Fruit fly (Drosophila melanogaster): ENCODE measurements around the gene CG7272.

The CG7272 gene

DNA sequence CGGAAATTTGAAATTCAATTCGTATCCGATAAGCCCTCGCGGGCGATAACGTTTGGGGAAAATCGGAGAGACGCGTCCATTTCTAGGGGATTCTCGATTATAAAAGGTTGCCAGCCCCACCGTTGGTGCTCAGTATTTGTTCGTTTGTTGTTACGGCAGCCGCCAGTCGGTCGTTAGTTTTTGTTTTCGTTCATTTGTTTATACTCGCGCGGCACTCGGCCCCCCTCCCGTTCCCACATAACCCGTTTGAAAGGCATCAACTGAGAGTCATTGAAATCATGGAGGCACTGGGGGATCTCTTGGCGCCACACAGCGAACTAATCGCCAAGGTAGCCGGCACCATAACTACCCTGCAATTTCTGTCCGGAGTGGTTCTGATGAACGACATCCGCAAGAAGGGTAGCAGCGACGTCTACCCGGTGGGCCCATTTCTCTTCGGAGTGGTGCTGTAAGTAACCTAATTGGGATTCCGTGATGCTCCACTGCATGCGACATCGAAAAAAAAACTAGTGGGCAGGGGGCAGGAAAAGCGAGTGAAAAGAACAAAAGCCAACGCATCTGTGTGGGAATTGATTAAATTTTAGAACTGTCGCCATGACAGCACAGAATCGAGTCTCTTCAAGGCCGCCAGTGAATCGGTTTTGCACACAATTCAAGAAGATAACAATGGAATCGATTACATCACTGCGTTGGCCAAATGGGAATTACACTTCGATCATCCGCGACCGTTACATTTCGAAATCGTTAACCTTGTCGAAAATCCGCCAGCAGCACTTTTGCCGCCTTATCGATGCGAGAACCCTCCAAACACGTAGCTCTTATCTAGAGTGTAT, at the start of gene CG7272:
TSS of gene CG7272 (plus strand) at position 126 of the 833 bp plus-strand sequence.
- no peak for TF ChIP-seq psq (optimal IDR thresholded peaks at IDR 0.05)
- no peak for TF ChIP-seq pan (optimal IDR thresholded peaks at IDR 0.05)
- no peak for TF ChIP-seq usp (GFP tag; optimal IDR thresholded peaks at IDR 0.05)
- TF ChIP-seq EcR (GFP tag; optimal IDR thresholded peaks at IDR 0.05) = no peak
- TF ChIP-seq Dll (optimal IDR thresholded peaks at IDR 0.05) = no peak
- no peak for TF ChIP-seq CG8478 (optimal IDR thresholded peaks at IDR 0.05)

DNA sequence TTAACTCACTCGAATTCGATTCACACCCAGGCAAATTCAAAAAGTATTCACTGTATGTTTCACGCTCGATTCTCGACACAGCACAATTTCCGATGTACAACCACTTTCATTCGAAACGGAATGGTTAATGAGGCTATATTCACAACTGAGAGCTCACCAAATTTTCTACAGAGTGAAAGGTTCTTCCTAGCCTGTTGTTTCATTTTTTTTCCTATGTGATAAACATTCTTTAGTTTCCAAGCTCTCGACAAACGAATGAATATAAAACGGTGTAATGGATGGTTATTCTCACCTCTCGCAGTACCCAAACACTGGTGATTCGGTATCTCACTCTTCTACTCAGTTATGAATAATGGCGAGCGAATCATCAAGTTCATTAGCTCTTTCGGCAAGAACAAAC, 26.7 kb upstream of the CG7272 start, which contains the start of gene cocoon:
TSS of gene cocoon (minus strand) at position 101 of the 400 bp plus-strand sequence.
- TF ChIP-seq Dll (optimal IDR thresholded peaks at IDR 0.05) = no peak
- TF ChIP-seq usp (GFP tag; optimal IDR thresholded peaks at IDR 0.05) = no peak
- TF ChIP-seq pan (optimal IDR thresholded peaks at IDR 0.05) = no peak
- TF ChIP-seq CG8478 (optimal IDR thresholded peaks at IDR 0.05) = no peak
- no peak for TF ChIP-seq psq (optimal IDR thresholded peaks at IDR 0.05)
- no peak for TF ChIP-seq EcR (GFP tag; optimal IDR thresholded peaks at IDR 0.05)

dm6 chr3L:15485302-15485701, 15.4 kb upstream of the CG7272 start, which contains the start of gene Ran-like:
Ran-like (minus strand) TSS chr3L:15485402.
- no peak for TF ChIP-seq pan (optimal IDR thresholded peaks at IDR 0.05)
- TF ChIP-seq usp (GFP tag; optimal IDR thresholded peaks at IDR 0.05) = no peak
- no peak for TF ChIP-seq CG8478 (optimal IDR thresholded peaks at IDR 0.05)
- TF ChIP-seq psq (optimal IDR thresholded peaks at IDR 0.05) = no peak
- no peak for TF ChIP-seq EcR (GFP tag; optimal IDR thresholded peaks at IDR 0.05)
- TF ChIP-seq Dll (optimal IDR thresholded peaks at IDR 0.05) = no peak

DNA sequence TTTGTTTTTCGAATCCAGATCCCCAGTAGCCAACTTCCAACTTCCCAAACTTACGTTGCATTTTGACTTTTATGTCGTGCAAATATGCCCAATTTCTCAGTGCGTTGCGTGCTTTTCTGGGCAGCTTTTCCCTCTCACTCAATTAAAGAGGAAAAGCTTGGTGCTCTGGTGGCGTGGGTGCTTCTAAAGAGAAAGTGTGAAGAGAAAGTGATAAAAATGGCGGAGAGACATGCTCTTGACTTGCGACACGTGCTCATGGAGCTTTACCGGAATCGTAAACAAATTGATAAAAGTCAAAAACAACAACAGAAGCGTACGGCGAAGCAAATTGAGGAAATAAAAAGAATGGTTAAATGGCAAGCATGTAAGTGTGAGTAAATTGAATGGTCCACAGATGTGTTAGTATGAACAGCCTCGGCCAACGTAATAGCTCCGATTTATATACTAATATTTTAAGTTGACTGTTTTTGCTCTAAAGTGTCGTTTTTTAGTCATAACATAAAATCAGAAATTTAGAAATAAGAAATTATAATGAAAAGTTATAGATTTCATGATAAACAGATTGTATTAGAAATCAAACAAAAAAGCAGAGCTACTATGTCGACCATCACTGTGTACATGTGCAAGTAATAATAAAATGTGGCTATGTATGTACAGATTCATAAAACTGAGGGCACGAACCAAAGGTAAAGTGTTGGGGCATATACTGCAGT, 6.7 kb upstream of the CG7272 start:
- no peak for TF ChIP-seq psq (optimal IDR thresholded peaks at IDR 0.05)

DNA sequence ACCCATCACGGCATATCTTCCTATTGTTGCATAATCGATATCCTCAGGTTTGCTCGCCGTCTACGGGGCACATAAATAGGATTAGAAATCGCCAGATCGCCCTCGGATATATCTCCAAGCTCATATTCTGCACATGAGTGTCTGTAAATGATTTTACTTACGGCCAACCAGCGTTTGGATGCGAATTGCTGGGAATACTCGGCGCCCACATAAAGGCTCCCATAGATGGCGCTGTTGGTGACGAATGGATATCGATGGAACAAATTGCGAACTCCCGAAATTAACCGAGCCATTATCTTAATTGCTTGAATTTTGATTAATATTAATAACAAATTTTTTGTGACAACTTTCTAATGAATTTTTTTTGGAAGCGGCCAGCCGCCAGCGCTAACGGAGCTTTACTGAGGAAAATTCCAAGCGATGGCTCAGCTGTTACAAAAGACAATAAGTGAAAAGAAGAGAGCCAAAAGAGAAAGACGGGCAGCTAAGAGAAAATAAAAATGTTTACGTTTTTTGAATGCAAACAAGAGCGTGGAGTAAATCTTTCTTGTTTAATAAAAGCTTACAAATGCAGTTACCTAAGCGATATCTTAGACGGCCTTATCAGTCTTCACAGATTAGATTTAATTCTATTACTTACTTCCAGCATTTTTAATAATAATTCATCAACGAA, 6.0 kb upstream of the CG7272 start:
- TF ChIP-seq pan (optimal IDR thresholded peaks at IDR 0.05) (no peak), CG8478 (optimal IDR thresholded peaks at IDR 0.05) (no peak), usp (GFP tag; optimal IDR thresholded peaks at IDR 0.05) (no peak), EcR (GFP tag; optimal IDR thresholded peaks at IDR 0.05) (no peak), Dll (optimal IDR thresholded peaks at IDR 0.05) (no peak), psq (optimal IDR thresholded peaks at IDR 0.05) (no peak)

DNA sequence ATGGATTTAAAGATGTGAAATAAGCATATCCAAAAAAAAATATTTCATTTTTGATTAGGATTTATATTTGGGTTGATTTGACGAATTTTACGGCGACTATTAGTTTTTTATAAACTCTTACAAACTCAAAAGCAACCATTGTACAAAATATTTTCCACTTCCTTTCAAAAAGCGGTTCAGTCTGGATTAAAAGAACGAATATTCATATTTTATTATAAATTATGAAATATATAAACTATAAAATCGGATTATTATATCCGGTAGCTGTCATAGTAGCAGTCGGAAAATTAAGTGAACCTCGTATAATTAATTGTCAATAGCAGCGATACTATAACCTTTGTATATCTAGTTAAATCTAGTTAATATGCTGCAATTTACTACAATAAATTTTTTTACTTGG, 5.3 kb upstream of the CG7272 start, which contains the start of gene CG12355:
TSS of gene CG12355 (minus strand) at position 101 of the 400 bp plus-strand sequence.
- TF ChIP-seq Dll (optimal IDR thresholded peaks at IDR 0.05) (no peak), usp (GFP tag; optimal IDR thresholded peaks at IDR 0.05) (no peak), pan (optimal IDR thresholded peaks at IDR 0.05) (no peak), EcR (GFP tag; optimal IDR thresholded peaks at IDR 0.05) (no peak), CG8478 (optimal IDR thresholded peaks at IDR 0.05) (no peak), psq (optimal IDR thresholded peaks at IDR 0.05) (no peak)

DNA sequence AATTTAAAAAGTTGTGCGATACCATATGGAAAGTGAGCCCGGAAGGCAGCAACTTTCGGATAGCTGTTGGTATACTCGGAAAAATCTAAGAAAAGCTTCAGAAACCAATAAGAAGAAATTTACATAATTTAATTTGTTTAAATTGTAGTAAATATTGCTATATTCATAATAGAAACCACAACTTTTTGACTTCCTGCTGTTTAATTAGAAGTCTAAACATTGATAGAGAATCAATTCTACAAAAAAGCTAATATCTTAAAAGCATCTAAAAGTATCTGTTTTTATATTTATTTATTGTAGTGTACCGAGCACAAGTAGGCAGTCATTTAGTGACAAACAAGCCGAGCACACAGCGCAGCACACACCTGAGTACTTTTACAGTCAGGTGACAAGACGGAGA, 4.5 kb upstream of the CG7272 start, which contains the start of gene CG13455:
TSS of gene CG13455 (plus strand) at position 301 of the 400 bp plus-strand sequence.
- TF ChIP-seq pan (optimal IDR thresholded peaks at IDR 0.05) (no peak), EcR (GFP tag; optimal IDR thresholded peaks at IDR 0.05) (no peak), Dll (optimal IDR thresholded peaks at IDR 0.05) (no peak), psq (optimal IDR thresholded peaks at IDR 0.05) (no peak), CG8478 (optimal IDR thresholded peaks at IDR 0.05) (no peak), usp (GFP tag; optimal IDR thresholded peaks at IDR 0.05) (no peak)

- TF ChIP-seq psq (optimal IDR thresholded peaks at IDR 0.05) (no peak), Dll (optimal IDR thresholded peaks at IDR 0.05) (no peak), EcR (GFP tag; optimal IDR thresholded peaks at IDR 0.05) (no peak), usp (GFP tag; optimal IDR thresholded peaks at IDR 0.05) (no peak), pan (optimal IDR thresholded peaks at IDR 0.05) (no peak), CG8478 (optimal IDR thresholded peaks at IDR 0.05) (no peak)
Measured at dm6 chr3L:15497902-15498301, 2.8 kb upstream of the CG7272 start, which contains the start of gene CG7276. CG7276 (plus strand) TSS chr3L:15498202.

DNA sequence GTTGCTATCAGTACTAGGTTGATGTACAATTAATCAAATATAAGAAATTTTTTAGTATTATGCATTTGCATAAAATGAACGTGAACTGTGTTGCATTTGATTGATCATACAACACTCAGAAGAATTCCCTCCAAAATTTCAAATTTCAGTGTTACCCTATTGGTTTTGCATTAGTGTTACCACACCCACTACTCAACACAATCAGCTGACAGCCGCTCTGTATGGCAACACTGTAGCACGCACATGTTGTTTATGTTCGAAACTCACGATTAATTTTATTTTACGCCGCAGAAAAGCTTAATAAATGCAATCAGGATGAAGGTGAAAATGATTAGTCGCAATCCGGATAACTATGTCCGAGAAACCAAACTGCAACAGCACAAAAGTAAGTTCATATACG, 2.0 kb upstream of the CG7272 start, which contains the start of gene CG7275:
TSS of gene CG7275 (plus strand) at position 215 of the 400 bp plus-strand sequence.
- TF ChIP-seq CG8478 (optimal IDR thresholded peaks at IDR 0.05) = no peak
- TF ChIP-seq EcR (GFP tag; optimal IDR thresholded peaks at IDR 0.05) = no peak
- no peak for TF ChIP-seq psq (optimal IDR thresholded peaks at IDR 0.05)
- TF ChIP-seq Dll (optimal IDR thresholded peaks at IDR 0.05) = no peak
- no peak for TF ChIP-seq pan (optimal IDR thresholded peaks at IDR 0.05)
- no peak for TF ChIP-seq usp (GFP tag; optimal IDR thresholded peaks at IDR 0.05)

dm6 chr3L:15501646-15501972, 871 bp downstream of the CG7272 start:
- no peak for TF ChIP-seq usp (GFP tag; optimal IDR thresholded peaks at IDR 0.05)
- no peak for TF ChIP-seq CG8478 (optimal IDR thresholded peaks at IDR 0.05)
- TF ChIP-seq EcR (GFP tag; optimal IDR thresholded peaks at IDR 0.05) = no peak
- TF ChIP-seq psq (optimal IDR thresholded peaks at IDR 0.05) = no peak
- TF ChIP-seq Dll (optimal IDR thresholded peaks at IDR 0.05) = no peak
- no peak for TF ChIP-seq pan (optimal IDR thresholded peaks at IDR 0.05)

- TF ChIP-seq usp (GFP tag; optimal IDR thresholded peaks at IDR 0.05) = no peak
- no peak for TF ChIP-seq psq (optimal IDR thresholded peaks at IDR 0.05)
- no peak for TF ChIP-seq Dll (optimal IDR thresholded peaks at IDR 0.05)
- no peak for TF ChIP-seq EcR (GFP tag; optimal IDR thresholded peaks at IDR 0.05)
- no peak for TF ChIP-seq pan (optimal IDR thresholded peaks at IDR 0.05)
- TF ChIP-seq CG8478 (optimal IDR thresholded peaks at IDR 0.05) = no peak
Measured at dm6 chr3L:15502256-15502655, 1.5 kb downstream of the CG7272 start.

All from whole organism.